Worm (Caenorhabditis elegans) whole organism, young adult: Measurements from ENCODE around the gene nhr-67.
A peak's percentile ranks its signal among the peaks of the same experiment; 100 is the strongest.
"Not testable (repeated sequence)": the region's sequence is repeated elsewhere in the genome, so short reads cannot be mapped to it uniquely, and the experiment has no call there.

ENCODE experiments used
- B0019.2 ChIP-seq: fragments of 200-800 bp; sonication (Bioruptor generic); conservative IDR thresholded peaks from 2 replicates; pipeline ENCODE4 v1.3.6; 2022; ENCODE audit warnings: missing genetic modification reagents, missing genetic modification characterization, missing compliant biosample characterization
- B0035.1 ChIP-seq: sonication (generic microtip); optimal IDR thresholded peaks from 2 replicates; lab custom pipeline; 2016; ENCODE audit warnings: missing genetic modification characterization, mild to moderate bottlenecking, missing compliant biosample characterization, missing genotype, missing genetic modification reagents
- B0261.1 ChIP-seq: sonication (generic microtip); optimal IDR thresholded peaks from 2 replicates; lab custom pipeline; 2016; ENCODE audit warnings: mild to moderate bottlenecking, missing genetic modification characterization, moderate library complexity, missing compliant biosample characterization
- C17E4.6 ChIP-seq: fragments of 200-800 bp; sonication (Bioruptor generic); IDR thresholded peaks from 2 replicates; pipeline ENCODE4 v1.3.6; 2022; ENCODE audit warnings: missing genetic modification reagents, missing genetic modification characterization, missing compliant biosample characterization
- D2030.7 ChIP-seq: fragments of 200-800 bp; sonication (Bioruptor generic); IDR thresholded peaks from 2 replicates; pipeline ENCODE4 v1.3.6; 2022; ENCODE audit warnings: missing genetic modification reagents, missing genetic modification characterization, missing compliant biosample characterization
- F22D6.2 ChIP-seq: sonication (generic microtip); optimal IDR thresholded peaks from 2 replicates; lab custom pipeline; 2016; ENCODE audit warnings: mild to moderate bottlenecking, missing genetic modification characterization, missing compliant biosample characterization
- F52B5.7 ChIP-seq: sonication (generic microtip); optimal IDR thresholded peaks from 2 replicates; lab custom pipeline; 2016; ENCODE audit warnings: mild to moderate bottlenecking, missing genetic modification characterization, missing compliant biosample characterization
- F57C9.4 ChIP-seq: sonication (generic microtip); optimal IDR thresholded peaks from 2 replicates; lab custom pipeline; 2017; ENCODE audit warnings: mild to moderate bottlenecking, missing genetic modification characterization, missing compliant biosample characterization
- T07F8.4 ChIP-seq: sonication (generic microtip); optimal IDR thresholded peaks from 2 replicates; lab custom pipeline; 2016; ENCODE audit warnings: mild to moderate bottlenecking, missing genetic modification characterization, moderate library complexity, missing compliant biosample characterization
- Y53F4B.3 ChIP-seq: fragments of 200-800 bp; sonication (Bioruptor generic); IDR thresholded peaks from 2 replicates; pipeline ENCODE4 v1.3.6; 2022; ENCODE audit warnings: missing genetic modification reagents, missing genetic modification characterization, missing compliant biosample characterization
- Y95B8A.8 ChIP-seq: fragments of 200-800 bp; sonication (Bioruptor generic); IDR thresholded peaks from 2 replicates; pipeline ENCODE4 v1.3.6; 2022; ENCODE audit warnings: missing genetic modification reagents, missing genetic modification characterization, missing compliant biosample characterization
- akir-1 ChIP-seq: fragments of 200-800 bp; sonication (Bioruptor generic); optimal IDR thresholded peaks from 2 replicates; lab custom pipeline; 2018; ENCODE audit warnings: mild to moderate bottlenecking, missing genetic modification characterization, moderate library complexity, missing compliant biosample characterization
- athp-1 ChIP-seq: sonication (generic microtip); optimal IDR thresholded peaks from 2 replicates; lab custom pipeline; 2017; ENCODE audit warnings: mild to moderate bottlenecking, missing genetic modification characterization, missing compliant biosample characterization
- cebp-1 ChIP-seq, 2 experiments: fragments of 200-800 bp in 1 of 2; sonication (Bioruptor generic) in 1 of 2; sonication (generic microtip) in 1 of 2; IDR thresholded peaks in 1 of 2; optimal IDR thresholded peaks in 1 of 2; 2 replicates each; pipeline versions ENCODE4 v1.3.6 to Lab custom; 2017 to 2022; ENCODE audit warnings: missing compliant biosample characterization in 2 of 2, missing genetic modification characterization in 2 of 2, mild to moderate bottlenecking in 1 of 2, missing genetic modification reagents in 1 of 2, moderate library complexity in 1 of 2
- cebp-2 ChIP-seq: fragments of 200-800 bp; sonication (Bioruptor generic); IDR thresholded peaks from 2 replicates; pipeline ENCODE4 v1.3.6; 2022; ENCODE audit warnings: missing genetic modification characterization, missing compliant biosample characterization
- ceh-100 ChIP-seq: fragments of 200-800 bp; sonication (Bioruptor generic); IDR thresholded peaks from 2 replicates; pipeline ENCODE4 v1.3.6; 2022; ENCODE audit warnings: missing genetic modification reagents, missing genetic modification characterization, missing compliant biosample characterization
- ceh-27 ChIP-seq: fragments of 200-800 bp; sonication (Bioruptor generic); optimal IDR thresholded peaks from 2 replicates; lab custom pipeline; 2018; ENCODE audit warnings: mild to moderate bottlenecking, missing genetic modification characterization, moderate library complexity, missing compliant biosample characterization
- die-1 ChIP-seq: sonication (generic microtip); optimal IDR thresholded peaks from 2 replicates; lab custom pipeline; 2016; ENCODE audit warnings: missing genotype, mild to moderate bottlenecking, missing genetic modification characterization, missing compliant biosample characterization
- egl-18 ChIP-seq: fragments of 200-800 bp; sonication (Bioruptor generic); IDR thresholded peaks from 2 replicates; pipeline ENCODE4 v1.3.6; 2022; ENCODE audit warnings: missing genetic modification reagents, missing genetic modification characterization, missing compliant biosample characterization
- egl-44 ChIP-seq: fragments of 200-800 bp; sonication (Bioruptor generic); IDR thresholded peaks from 2 replicates; pipeline ENCODE4 v1.3.6; 2022; ENCODE audit warnings: missing genetic modification reagents, missing genetic modification characterization, missing compliant biosample characterization
- ekl-4 ChIP-seq: fragments of 200-800 bp; sonication (Bioruptor generic); IDR thresholded peaks from 2 replicates; pipeline ENCODE4 v1.3.6; 2022; ENCODE audit warnings: missing genetic modification reagents, missing genetic modification characterization, missing compliant biosample characterization
- ets-4 ChIP-seq: fragments of 200-800 bp; sonication (Bioruptor generic); optimal IDR thresholded peaks from 2 replicates; lab custom pipeline; 2018; ENCODE audit warnings: mild to moderate bottlenecking, missing genetic modification characterization, missing compliant biosample characterization
- hlh-26 ChIP-seq: fragments of 200-800 bp; sonication (Bioruptor generic); conservative IDR thresholded peaks from 2 replicates; pipeline ENCODE4 v1.3.6; 2022; ENCODE audit warnings: missing genetic modification reagents, missing genetic modification characterization, missing compliant biosample characterization
- hmg-1.2 ChIP-seq: fragments of 200-800 bp; sonication (Bioruptor generic); IDR thresholded peaks from 2 replicates; pipeline ENCODE4 v1.3.6; 2022; ENCODE audit warnings: missing genetic modification reagents, missing genetic modification characterization, missing compliant biosample characterization
- hsf-1 ChIP-seq: fragments of 200-800 bp; sonication (Bioruptor generic); IDR thresholded peaks from 2 replicates; pipeline ENCODE4 v1.3.6; 2022; ENCODE audit warnings: missing genetic modification reagents, missing genetic modification characterization, missing compliant biosample characterization
- lin-26 ChIP-seq: fragments of 200-800 bp; sonication (Bioruptor generic); IDR thresholded peaks from 2 replicates; pipeline ENCODE4 v1.3.6; 2022; ENCODE audit warnings: missing genetic modification reagents, missing genetic modification characterization, missing compliant biosample characterization
- lin-40 ChIP-seq: sonication (generic microtip); optimal IDR thresholded peaks from 2 replicates; lab custom pipeline; 2016; ENCODE audit warnings: missing genetic modification characterization, mild to moderate bottlenecking, missing compliant biosample characterization, missing genotype, missing genetic modification reagents
- lir-1 ChIP-seq: fragments of 200-800 bp; sonication (Bioruptor generic); conservative IDR thresholded peaks from 2 replicates; pipeline ENCODE4 v1.3.6; 2022; ENCODE audit warnings: missing genetic modification reagents, missing genetic modification characterization, missing compliant biosample characterization
- lsl-1 ChIP-seq: fragments of 200-800 bp; sonication (Bioruptor generic); optimal IDR thresholded peaks from 2 replicates; lab custom pipeline; 2018; ENCODE audit warnings: mild to moderate bottlenecking, missing genetic modification characterization, moderate library complexity, missing compliant biosample characterization
- madf-10 ChIP-seq: sonication (generic microtip); optimal IDR thresholded peaks from 2 replicates; lab custom pipeline; 2016; ENCODE audit warnings: mild to moderate bottlenecking, missing genetic modification characterization, missing compliant biosample characterization
- madf-8 ChIP-seq: fragments of 200-800 bp; sonication (Bioruptor generic); conservative IDR thresholded peaks from 2 replicates; pipeline ENCODE4 v1.3.6; 2022; ENCODE audit warnings: missing genetic modification reagents, missing genetic modification characterization, missing compliant biosample characterization
- nfyb-1 ChIP-seq: fragments of 200-800 bp; sonication (Bioruptor generic); IDR thresholded peaks from 2 replicates; pipeline ENCODE4 v1.3.6; 2022; ENCODE audit warnings: missing genetic modification reagents, missing genetic modification characterization, missing compliant biosample characterization
- nhr-120 ChIP-seq: fragments of 200-800 bp; sonication (Bioruptor generic); IDR thresholded peaks from 2 replicates; pipeline ENCODE4 v1.3.6; 2022; ENCODE audit warnings: missing genetic modification characterization, missing compliant biosample characterization
- nhr-80 ChIP-seq: sonication (generic microtip); optimal IDR thresholded peaks from 2 replicates; lab custom pipeline; 2016; ENCODE audit warnings: missing genetic modification characterization, missing compliant biosample characterization
- rec-8 ChIP-seq, 2 experiments: sonication (generic microtip); optimal IDR thresholded peaks; 2 replicates each; lab custom pipeline; 2016; ENCODE audit warnings: mild to moderate bottlenecking in 2 of 2, missing genetic modification characterization in 2 of 2, missing genetic modification reagents in 2 of 2, missing genotype in 2 of 2, missing biosample characterization in 1 of 2, missing compliant biosample characterization in 1 of 2, moderate library complexity in 1 of 2
- rpc-1 ChIP-seq, 2 experiments: fragments of 150-350 bp in 1 of 2; sonication (generic microtip) in 1 of 2; optimal IDR thresholded peaks; 2 replicates each; lab custom pipeline; 2014 to 2018; ENCODE audit warnings: missing biosample characterization in 1 of 2, missing genetic modification characterization in 1 of 2, missing genetic modification reagents in 1 of 2, missing genotype in 1 of 2
- snpc-1.3 ChIP-seq: sonication (generic microtip); optimal IDR thresholded peaks from 2 replicates; lab custom pipeline; 2017; ENCODE audit warnings: missing genetic modification characterization, mild to moderate bottlenecking, missing compliant biosample characterization, antibody characterized with exemption, moderate library complexity, missing genotype, missing genetic modification reagents; ENCODE audit not compliant: insufficient read depth
- somi-1 ChIP-seq: fragments of 200-800 bp; sonication (Bioruptor generic); optimal IDR thresholded peaks from 2 replicates; lab custom pipeline; 2018; ENCODE audit warnings: mild to moderate bottlenecking, missing genetic modification characterization, missing compliant biosample characterization
- tbp1 ChIP-seq: fragments of 200-800 bp; sonication (Bioruptor generic); optimal IDR thresholded peaks from 2 replicates; lab custom pipeline; 2018; ENCODE audit warnings: mild to moderate bottlenecking, missing genetic modification characterization, missing compliant biosample characterization
- tlf-1 ChIP-seq: fragments of 200-800 bp; sonication (Bioruptor generic); optimal IDR thresholded peaks from 2 replicates; lab custom pipeline; 2018; ENCODE audit warnings: mild to moderate bottlenecking, missing genetic modification characterization, missing compliant biosample characterization
- zfh-2 ChIP-seq: fragments of 200-800 bp; sonication (Bioruptor generic); conservative IDR thresholded peaks from 2 replicates; pipeline ENCODE4 v1.3.6; 2022; ENCODE audit warnings: missing genetic modification reagents, missing genetic modification characterization, missing compliant biosample characterization
- ztf-25 ChIP-seq: fragments of 200-800 bp; sonication (Bioruptor generic); IDR thresholded peaks from 2 replicates; pipeline ENCODE4 v1.3.6; 2022; ENCODE audit warnings: missing genetic modification reagents, missing genetic modification characterization, missing compliant biosample characterization

nhr-67 gene

ce11 chrIV:11183991-11184390 lies 14.4 kb downstream of the nhr-67 start, which contains the start of gene nuaf-3:
TSS of gene nuaf-3 (plus strand) at chrIV:11184291.
- TF ChIP-seq cebp-2 (no peak), tlf-1 (GFP tag; lab: Kevin White, UChicago) (no peak), B0035.1 (tag; lab: Kevin White, UChicago) (no peak), cebp-1 (GFP tag; IDR thresholded peaks at IDR 0.05; lab: Robert Waterston, UW) (no peak), cebp-1 (tag; optimal IDR thresholded peaks at IDR 0.05; lab: Kevin White, UChicago) (peak; percentile 0), madf-8 (GFP tag; lab: Robert Waterston, UW) (no peak)

- TF ChIP-seq ceh-27 (GFP tag; lab: Kevin White, UChicago) (no peak), lsl-1 (GFP tag; lab: Kevin White, UChicago) (no peak), die-1 (no peak), akir-1 (GFP tag; lab: Kevin White, UChicago) (no peak), rec-8 (tag; optimal IDR thresholded peaks at IDR 0.05; lab: Kevin White, UChicago) (no peak), athp-1 (tag; lab: Kevin White, UChicago) (no peak), lin-40 (no peak), nhr-80 (tag; lab: Kevin White, UChicago) (no peak), F52B5.7 (tag; lab: Kevin White, UChicago) (no peak), F22D6.2 (tag; lab: Kevin White, UChicago) (no peak), somi-1 (no peak), B0019.2 (GFP tag; lab: Robert Waterston, UW) (no peak), D2030.7 (GFP tag; lab: Robert Waterston, UW) (no peak)
These were observed 17.2 kb downstream of the nhr-67 start, which contains the start of gene sdz-27 for ce11 chrIV:11186729-11187128. TSS of gene sdz-27 (plus strand) at chrIV:11187029.

- TF ChIP-seq T07F8.4 (no peak), hlh-26 (GFP tag; lab: Robert Waterston, UW) (no peak), ceh-27 (GFP tag; lab: Kevin White, UChicago) (no peak), egl-44 (GFP tag; lab: Robert Waterston, UW) (no peak), ekl-4 (GFP tag; lab: Robert Waterston, UW) (no peak), egl-18 (GFP tag; lab: Robert Waterston, UW) (no peak), zfh-2 (GFP tag; lab: Robert Waterston, UW) (no peak), madf-10 (tag; lab: Kevin White, UChicago) (no peak), somi-1 (no peak), snpc-1.3 (tag; lab: Kevin White, UChicago) (no peak), ets-4 (GFP tag; lab: Kevin White, UChicago) (no peak), Y53F4B.3 (GFP tag; lab: Robert Waterston, UW) (no peak), F57C9.4 (tag; lab: Kevin White, UChicago) (no peak), lir-1 (GFP tag; lab: Robert Waterston, UW) (no peak), lin-26 (GFP tag; lab: Robert Waterston, UW) (no peak), tbp1 (GFP tag; lab: Kevin White, UChicago) (no peak)
These were observed 19.9 kb downstream of the nhr-67 start, which contains the start of gene fbxb-79 for ce11 chrIV:11189411-11189810. TSS of gene fbxb-79 (minus strand) at chrIV:11189511.

- TF ChIP-seq nfyb-1 (GFP tag; lab: Robert Waterston, UW) (peak; percentile 70), ceh-100 (GFP tag; lab: Robert Waterston, UW) (peak; percentile 65; the same call in 1 of the 2 replicates), ztf-25 (GFP tag; lab: Robert Waterston, UW) (peak; percentile 82), hmg-1.2 (peak; percentile 55), nhr-120 (0 out of 2 replicates have a peak, but pooled peaks have one; percentile 60), tbp1 (GFP tag; lab: Kevin White, UChicago) (peak; percentile 77), rpc-1 (tag; optimal IDR thresholded peaks at IDR 0.05; lab: Kevin White, UChicago) (peak; percentile 15), hsf-1 (GFP tag; lab: Robert Waterston, UW) (0 out of 2 replicates have a peak, but pooled peaks have one; percentile 58), B0261.1 (tag; lab: Kevin White, UChicago) (peak; percentile 47), lin-26 (GFP tag; lab: Robert Waterston, UW) (peak; percentile 91), C17E4.6 (0 out of 2 replicates have a peak, but pooled peaks have one; percentile 23), egl-44 (GFP tag; lab: Robert Waterston, UW) (peak; percentile 55; the same call in 1 of the 2 replicates), Y95B8A.8 (0 out of 2 replicates have a peak, but pooled peaks have one; percentile 49), D2030.7 (GFP tag; lab: Robert Waterston, UW) (peak; percentile 60)
- not testable (repeated sequence) for TF ChIP-seq rpc-1 (optimal IDR thresholded peaks at IDR 0.05; lab: Kevin White, UChicago)
These were observed 27.3 kb downstream of the nhr-67 start for ce11 chrIV:11196866-11197265.
